Fruit fly (Drosophila melanogaster): ENCODE measurements around the gene Nmd3.

Gene Nmd3

dm6 chrX:2172420-2172827 lies 12.0 kb downstream of the Nmd3 start, which contains the start of gene ND-B14.5A (continued):
- no peak for TF ChIP-seq Sry-β (GFP tag; optimal IDR thresholded peaks at IDR 0.05)
- TF ChIP-seq CG14860 (GFP tag; IDR thresholded peaks at IDR 0.05; ENCODE audit: partially characterized antibody) = peak; percentile 97
- TF ChIP-seq Nf-YB (GFP tag; optimal IDR thresholded peaks at IDR 0.05) = no peak
- no peak for TF ChIP-seq CG3065 (GFP tag; optimal IDR thresholded peaks at IDR 0.05)
- no peak for TF ChIP-seq slou (GFP tag; optimal IDR thresholded peaks at IDR 0.05)
- TF ChIP-seq CG1529 (GFP tag; optimal IDR thresholded peaks at IDR 0.05) = no peak
- TF ChIP-seq Drgx (GFP tag; IDR thresholded peaks at IDR 0.05) = no peak
- no peak for TF ChIP-seq repo (GFP tag; optimal IDR thresholded peaks at IDR 0.05)
- no peak for TF ChIP-seq da (GFP tag; optimal IDR thresholded peaks at IDR 0.05)
- no peak for TF ChIP-seq CG9817 (tag; optimal IDR thresholded peaks at IDR 0.05)
- TF ChIP-seq odd (GFP tag; optimal IDR thresholded peaks at IDR 0.05) = no peak
- no peak for TF ChIP-seq CG10321 (GFP tag; IDR thresholded peaks at IDR 0.05)
- TF ChIP-seq CG2712 (tag; optimal IDR thresholded peaks at IDR 0.05) = peak; percentile 26
- TF ChIP-seq CG1647 (GFP tag; optimal IDR thresholded peaks at IDR 0.05) = no peak
- TF ChIP-seq Ada2b (GFP tag; IDR thresholded peaks at IDR 0.05) = no peak
- no peak for TF ChIP-seq p53 (GFP tag; optimal IDR thresholded peaks at IDR 0.05)
- no peak for TF ChIP-seq Doc2 (GFP tag; IDR thresholded peaks at IDR 0.05)
- peak; percentile 72 for TF ChIP-seq CG15514 (GFP tag; optimal IDR thresholded peaks at IDR 0.05)
- TF ChIP-seq shn (GFP tag; optimal IDR thresholded peaks at IDR 0.05) = no peak
- peak; percentile 21 for TF ChIP-seq sug (tag; optimal IDR thresholded peaks at IDR 0.05)
- no peak for TF ChIP-seq CG10654 (GFP tag; optimal IDR thresholded peaks at IDR 0.05)
- no peak for TF ChIP-seq Poxn (GFP tag; IDR thresholded peaks at IDR 0.05)
- TF ChIP-seq nom (GFP tag; optimal IDR thresholded peaks at IDR 0.05) = peak; percentile 35
- no peak for TF ChIP-seq CG7745 (tag; optimal IDR thresholded peaks at IDR 0.05)
- no peak for TF ChIP-seq Ets65A (GFP tag)
- no peak for TF ChIP-seq pita (GFP tag; optimal IDR thresholded peaks at IDR 0.05)
- no peak for TF ChIP-seq CG31388 (GFP tag; optimal IDR thresholded peaks at IDR 0.05)
- no peak for TF ChIP-seq psq (GFP tag; optimal IDR thresholded peaks at IDR 0.05)
- TF ChIP-seq CG8765 (GFP tag; IDR thresholded peaks at IDR 0.05) = no peak
- TF ChIP-seq Kr (GFP tag; optimal IDR thresholded peaks at IDR 0.05) = no peak
- TF ChIP-seq luna (GFP tag; optimal IDR thresholded peaks at IDR 0.05) = no peak
- TF ChIP-seq scrt (GFP tag; optimal IDR thresholded peaks at IDR 0.05) = no peak
- TF ChIP-seq wor (GFP tag; IDR thresholded peaks at IDR 0.05) = no peak
- TF ChIP-seq Meics (GFP tag; optimal IDR thresholded peaks at IDR 0.05) = no peak
- peak; percentile 96 for TF ChIP-seq hb (GFP tag; IDR thresholded peaks at IDR 0.05; ENCODE audit: partially characterized antibody)
- no peak for TF ChIP-seq CG33213 (GFP tag; optimal IDR thresholded peaks at IDR 0.05)
- no peak for TF ChIP-seq rib (GFP tag; IDR thresholded peaks at IDR 0.05)
- TF ChIP-seq CG6854 (GFP tag; optimal IDR thresholded peaks at IDR 0.05) = no peak
- no peak for TF ChIP-seq usp (GFP tag; optimal IDR thresholded peaks at IDR 0.05)
- TF ChIP-seq CG2199 (GFP tag; IDR thresholded peaks at IDR 0.05) = no peak
- no peak for TF ChIP-seq dan (GFP tag; IDR thresholded peaks at IDR 0.05)
- no peak for TF ChIP-seq her (GFP tag; optimal IDR thresholded peaks at IDR 0.05)
- TF ChIP-seq Sry-δ (GFP tag; optimal IDR thresholded peaks at IDR 0.05) = peak; percentile 77
- TF ChIP-seq twi (tag; optimal IDR thresholded peaks at IDR 0.05) = no peak
- TF ChIP-seq sd (tag; optimal IDR thresholded peaks at IDR 0.05) = no peak
- no peak for TF ChIP-seq CG12155 (GFP tag; optimal IDR thresholded peaks at IDR 0.05)
- TF ChIP-seq eyg (GFP tag; optimal IDR thresholded peaks at IDR 0.05) = no peak
- TF ChIP-seq Lim3 (GFP tag; IDR thresholded peaks at IDR 0.05) = no peak
- no peak for TF ChIP-seq HLH3B (GFP tag; IDR thresholded peaks at IDR 0.05)
- TF ChIP-seq D (optimal IDR thresholded peaks at IDR 0.05) = no peak
- TF ChIP-seq D (GFP tag; optimal IDR thresholded peaks at IDR 0.05) = no peak
- TF ChIP-seq ken (GFP tag; IDR thresholded peaks at IDR 0.05) = no peak
- TF ChIP-seq NK7.1 (GFP tag; optimal IDR thresholded peaks at IDR 0.05) = no peak
- TF ChIP-seq Dp (GFP tag; optimal IDR thresholded peaks at IDR 0.05) = peak; percentile 67

Data from whole organism, embryonic.